Worm (Caenorhabditis elegans): Measurements from ENCODE around the gene ZK1320.2.
A peak's percentile ranks its signal among the peaks of the same experiment; 100 is the strongest.

The ZK1320.2 gene

DNA sequence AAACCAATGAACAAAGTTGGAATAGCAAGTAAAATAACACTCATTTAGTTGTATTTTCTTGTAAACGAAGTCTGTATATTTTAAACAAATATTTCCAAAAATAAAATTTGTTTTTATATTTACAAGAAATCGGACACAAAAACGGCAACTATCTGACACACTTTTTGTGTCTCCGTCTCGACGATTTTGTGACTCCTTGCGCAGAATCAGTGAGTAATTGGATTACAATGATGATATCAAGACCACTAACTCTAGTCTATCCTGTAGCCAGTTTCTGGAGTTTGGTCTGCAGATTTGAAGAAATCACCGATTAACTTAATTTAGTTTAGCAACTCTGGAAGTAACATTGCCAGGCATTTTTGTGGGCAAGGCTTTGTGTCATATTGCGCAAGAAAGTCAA, 4.0 kb upstream of the ZK1320.2 start, which contains the start of gene cyp-13A10 (continued):
- no peak for TF ChIP-seq B0336.3 (GFP tag; IDR thresholded peaks at IDR 0.05)
- no peak for TF ChIP-seq lir-1 (GFP tag; conservative IDR thresholded peaks at IDR 0.05)
- no peak for TF ChIP-seq tbx-9 (tag; optimal IDR thresholded peaks at IDR 0.05; ENCODE audit: borderline replicate concordance)
- no peak for TF ChIP-seq F55B11.4 (tag; optimal IDR thresholded peaks at IDR 0.05; ENCODE audit: borderline replicate concordance, insufficient read depth)
- TF ChIP-seq C06A6.2 (GFP tag; conservative IDR thresholded peaks at IDR 0.05) = no peak
- no peak for TF ChIP-seq somi-1 (GFP tag; optimal IDR thresholded peaks at IDR 0.05)

DNA sequence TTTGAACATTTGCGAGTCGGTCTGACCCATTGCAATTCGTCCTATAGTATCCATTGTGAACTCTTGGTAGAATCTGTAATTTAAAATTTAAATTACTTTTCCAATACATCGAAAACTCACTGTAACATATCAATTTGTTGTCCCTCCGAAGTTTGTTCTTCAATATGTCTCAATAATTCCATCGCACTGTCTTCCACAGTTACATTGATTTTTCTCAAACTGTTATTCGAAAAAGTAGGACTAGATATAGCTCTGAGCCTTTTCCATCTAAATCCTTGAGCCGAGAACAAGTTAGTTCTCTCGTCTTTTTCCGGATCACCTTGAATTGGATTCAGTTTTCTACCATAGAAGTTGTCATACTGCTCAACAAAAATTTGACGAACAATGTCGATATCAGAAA, 3.4 kb upstream of the ZK1320.2 start:
- no peak for TF ChIP-seq ets-4 (GFP tag; optimal IDR thresholded peaks at IDR 0.05)
- TF ChIP-seq sdz-38 (tag; optimal IDR thresholded peaks at IDR 0.05) = no peak
- no peak for TF ChIP-seq ekl-4 (GFP tag; IDR thresholded peaks at IDR 0.05)
- TF ChIP-seq gei-17 (GFP tag; optimal IDR thresholded peaks at IDR 0.05) = no peak
- no peak for TF ChIP-seq hrde-1 (tag; optimal IDR thresholded peaks at IDR 0.05; ENCODE audit: borderline replicate concordance)
- no peak for TF ChIP-seq sea-2 (GFP tag; IDR thresholded peaks at IDR 0.05)
- TF ChIP-seq nhr-179 (tag; optimal IDR thresholded peaks at IDR 0.05) = no peak
- no peak for TF ChIP-seq attf-6 (GFP tag; IDR thresholded peaks at IDR 0.05)
- no peak for TF ChIP-seq ceh-40 (GFP tag; IDR thresholded peaks at IDR 0.05)
- no peak for TF ChIP-seq ztf-25 (GFP tag; IDR thresholded peaks at IDR 0.05)
- TF ChIP-seq madf-10 (tag; optimal IDR thresholded peaks at IDR 0.05) = no peak
- no peak for TF ChIP-seq ama-1 (optimal IDR thresholded peaks at IDR 0.05)
- no peak for TF ChIP-seq ama-1 (GFP tag; optimal IDR thresholded peaks at IDR 0.05)

DNA sequence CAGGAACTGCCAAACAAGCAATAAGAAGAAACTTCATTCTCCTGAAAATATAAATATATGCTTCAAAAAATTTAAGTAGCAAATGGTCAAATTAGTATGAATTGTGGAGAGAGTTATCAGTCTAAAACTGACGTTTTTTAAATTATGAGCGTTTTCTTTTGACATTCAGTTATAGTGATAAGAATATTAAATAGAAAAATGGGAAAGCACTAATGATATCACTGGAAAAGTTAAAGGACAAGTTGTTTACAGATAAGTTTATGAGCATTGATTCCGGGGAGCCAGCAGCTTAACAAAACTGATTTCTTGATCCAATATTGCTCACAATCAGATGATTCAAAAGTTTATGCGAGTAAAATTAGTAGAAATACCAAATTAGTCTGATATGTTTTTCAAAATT, 1.6 kb upstream of the ZK1320.2 start, which contains the start of gene ZK1320.3:
Gene ZK1320.3 (minus strand): TSS at position 41 of the 400 bp plus-strand sequence.
- TF ChIP-seq nhr-80 (tag; optimal IDR thresholded peaks at IDR 0.05) (peak; percentile 56), lin-40 (tag; optimal IDR thresholded peaks at IDR 0.05) (no peak), rec-8 (tag; optimal IDR thresholded peaks at IDR 0.05) (no peak), hrde-1 (tag; optimal IDR thresholded peaks at IDR 0.05; ENCODE audit: borderline replicate concordance) (no peak)

DNA sequence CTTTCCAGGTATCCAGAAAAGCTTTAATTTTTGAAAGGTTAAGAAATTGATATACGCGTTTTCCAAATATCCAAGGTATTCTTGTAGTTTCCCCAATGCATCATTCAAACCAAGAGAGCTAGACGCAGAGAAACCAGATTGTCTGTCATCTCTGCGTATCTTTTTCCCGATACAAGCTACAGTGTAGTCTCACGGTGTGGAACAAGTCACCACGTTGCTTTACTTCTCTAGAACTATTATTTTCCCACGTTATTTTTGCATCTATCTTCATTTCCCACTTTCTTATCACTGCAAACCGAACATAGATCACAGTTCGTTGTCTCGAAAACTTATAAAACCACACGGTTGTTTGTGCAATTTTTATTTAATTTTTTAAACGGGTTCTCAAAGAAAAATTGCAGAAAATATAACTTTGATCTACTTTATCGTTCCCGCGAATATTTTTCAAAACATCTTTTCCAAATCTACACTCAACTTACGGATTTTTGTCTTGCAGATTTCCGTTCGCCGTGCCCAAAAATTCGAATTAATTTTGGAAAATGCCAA, 2.5 kb downstream of the ZK1320.2 start, which contains the start of gene gstk-1:
Gene gstk-1 (plus strand): TSS at position 496 of the 546 bp plus-strand sequence.
- TF ChIP-seq bed-1 (GFP tag; IDR thresholded peaks at IDR 0.05) = no peak
- TF ChIP-seq lin-40 (tag; optimal IDR thresholded peaks at IDR 0.05) = peak; percentile 17
- TF ChIP-seq snpc-3.4 (tag; optimal IDR thresholded peaks at IDR 0.05) = no peak
- TF ChIP-seq nhr-80 (tag; optimal IDR thresholded peaks at IDR 0.05) = peak; percentile 53
- no peak for TF ChIP-seq dpl-1 (GFP tag; optimal IDR thresholded peaks at IDR 0.05)
- TF ChIP-seq mes-4 (tag; optimal IDR thresholded peaks at IDR 0.05) = no peak
- TF ChIP-seq gei-17 (GFP tag; optimal IDR thresholded peaks at IDR 0.05) = no peak
- TF ChIP-seq hmg-1.2 (GFP tag; IDR thresholded peaks at IDR 0.05) = peak; percentile 26; the same call in 1 of the 2 replicates
- TF ChIP-seq madf-8 (GFP tag; conservative IDR thresholded peaks at IDR 0.05) = no peak
- TF ChIP-seq tbp1 (GFP tag; optimal IDR thresholded peaks at IDR 0.05) = no peak
- TF ChIP-seq ztf-25 (GFP tag; IDR thresholded peaks at IDR 0.05) = no peak

DNA sequence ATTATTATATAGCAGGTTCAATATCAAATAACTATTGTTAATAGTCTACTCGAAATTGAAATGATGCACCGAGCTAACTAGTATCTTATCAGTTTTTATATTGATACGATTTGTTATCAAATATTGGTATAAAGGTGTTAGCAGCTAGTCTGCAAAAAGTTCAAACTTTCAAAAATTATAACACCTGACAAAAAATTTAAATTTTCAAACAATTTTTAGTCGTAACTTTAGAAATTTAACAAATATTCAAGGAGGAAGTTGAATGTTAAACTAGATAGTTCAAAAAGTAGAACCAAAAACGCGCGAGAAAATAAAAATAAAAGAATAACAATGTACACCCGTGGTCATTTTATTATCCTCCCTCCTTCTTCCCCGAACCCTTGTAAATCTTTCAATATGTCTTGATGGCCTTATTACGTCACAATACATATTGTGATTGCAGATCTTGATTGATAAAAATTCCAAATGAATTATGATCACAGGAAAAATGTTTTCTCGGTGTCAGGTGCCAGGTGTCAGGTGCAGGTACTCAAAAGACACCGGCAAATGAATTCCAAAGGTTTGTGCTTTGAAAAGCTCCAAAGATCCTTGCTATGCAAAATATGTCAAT, 3.2 kb downstream of the ZK1320.2 start, which contains the start of gene ZK1307.1:
Gene ZK1307.1 (minus strand): TSS at position 51 of the 610 bp plus-strand sequence.
- TF ChIP-seq nhr-90 (tag; optimal IDR thresholded peaks at IDR 0.05) (no peak), somi-1 (GFP tag; optimal IDR thresholded peaks at IDR 0.05) (no peak), nhr-179 (tag; optimal IDR thresholded peaks at IDR 0.05) (no peak), attf-6 (GFP tag; IDR thresholded peaks at IDR 0.05) (no peak), K12H6.12 (tag; optimal IDR thresholded peaks at IDR 0.05) (no peak), gei-17 (GFP tag; optimal IDR thresholded peaks at IDR 0.05) (no peak), rcor-1 (GFP tag; IDR thresholded peaks at IDR 0.05) (no peak), ceh-58 (GFP tag; IDR thresholded peaks at IDR 0.05) (no peak), lir-1 (GFP tag; conservative IDR thresholded peaks at IDR 0.05) (no peak), ama-1 (optimal IDR thresholded peaks at IDR 0.05) (no peak), ama-1 (GFP tag; optimal IDR thresholded peaks at IDR 0.05) (no peak), nfya-1 (tag; optimal IDR thresholded peaks at IDR 0.05; ENCODE audit: borderline replicate concordance, insufficient read depth) (no peak), chd-7 (tag; optimal IDR thresholded peaks at IDR 0.05) (no peak), madf-8 (GFP tag; conservative IDR thresholded peaks at IDR 0.05) (no peak)

Data from whole organism, young adult.